Worm (Caenorhabditis elegans): ENCODE data around the gene F58E2.2.

- TF ChIP-seq ztf-29 (GFP tag; IDR thresholded peaks at IDR 0.05) (peak; percentile 54; the same call in 1 of the 2 replicates), T22C8.4 (GFP tag; IDR thresholded peaks at IDR 0.05) (peak; percentile 89), ztf-23 (GFP tag; IDR thresholded peaks at IDR 0.05) (no peak), ref-1 (GFP tag; conservative IDR thresholded peaks at IDR 0.05) (no peak), cog-1 (tag; optimal IDR thresholded peaks at IDR 0.05) (peak; percentile 22), klf-2 (GFP tag; conservative IDR thresholded peaks at IDR 0.05) (no peak), flt-1 (GFP tag; IDR thresholded peaks at IDR 0.05) (no peak), tab-1 (GFP tag; IDR thresholded peaks at IDR 0.05) (no peak), med-1 (GFP tag; optimal IDR thresholded peaks at IDR 0.05; ENCODE audit: insufficient read depth) (no peak)
These were observed 45.7 kb downstream of the F58E2.2 start for ce11 chrIV:3515412-3516046.
